Worm (Caenorhabditis elegans) whole organism, L2 larva: ENCODE measurements around the gene flp-6.

ENCODE experiments used
- C34F6.9 ChIP-seq: fragments of 150-350 bp; optimal IDR thresholded peaks from 2 replicates; lab custom pipeline; 2014; ENCODE audit warnings: missing biosample characterization, missing genetic modification characterization
- F13H6.1 ChIP-seq: sonication (generic microtip); optimal IDR thresholded peaks from 2 replicates; lab custom pipeline; 2016; ENCODE audit warnings: missing genetic modification characterization, missing compliant biosample characterization
- R02D3.7 ChIP-seq: fragments of 150-350 bp; optimal IDR thresholded peaks from 2 replicates; lab custom pipeline; 2014; ENCODE audit warnings: missing biosample characterization, missing genetic modification characterization
- ZK546.5 ChIP-seq: sonication (generic microtip); optimal IDR thresholded peaks from 2 replicates; lab custom pipeline; 2017; ENCODE audit warnings: missing biosample characterization, missing genetic modification characterization
- alr-1 ChIP-seq: fragments of 150-350 bp; optimal IDR thresholded peaks from 2 replicates; lab custom pipeline; 2014; ENCODE audit warnings: missing biosample characterization, missing genetic modification characterization
- aly-2 ChIP-seq: fragments of 150-350 bp; optimal IDR thresholded peaks from 2 replicates; lab custom pipeline; 2014; ENCODE audit warnings: missing biosample characterization, missing genetic modification characterization
- ama-1 ChIP-seq: fragments of 150-350 bp; optimal IDR thresholded peaks from 2 replicates; lab custom pipeline; 2018; ENCODE audit warnings: inconsistent platforms
- blmp-1 ChIP-seq: sonication (generic microtip); optimal IDR thresholded peaks from 2 replicates; lab custom pipeline; 2017; ENCODE audit warnings: missing genetic modification characterization, mild to moderate bottlenecking, missing compliant biosample characterization, antibody characterized with exemption, moderate library complexity; ENCODE audit not compliant: insufficient read depth
- ceh-16 ChIP-seq: fragments of 150-350 bp; optimal IDR thresholded peaks from 2 replicates; lab custom pipeline; 2014; ENCODE audit warnings: missing biosample characterization, missing genetic modification characterization
- crh-2 ChIP-seq: sonication (generic microtip); optimal IDR thresholded peaks from 2 replicates; lab custom pipeline; 2017; ENCODE audit warnings: missing biosample characterization, missing genetic modification characterization
- dmd-4 ChIP-seq: sonication (generic microtip); optimal IDR thresholded peaks from 2 replicates; lab custom pipeline; 2017; ENCODE audit warnings: missing biosample characterization, missing genetic modification characterization
- egl-27 ChIP-seq: sonication (generic microtip); optimal IDR thresholded peaks from 3 replicates; lab custom pipeline; 2017; ENCODE audit warnings: missing biosample characterization, missing genetic modification reagents, missing genetic modification characterization
- elt-3 ChIP-seq: sonication (generic microtip); optimal IDR thresholded peaks from 2 replicates; lab custom pipeline; 2017; ENCODE audit warnings: missing biosample characterization, missing genetic modification characterization
- fos-1 ChIP-seq: fragments of 150-350 bp; optimal IDR thresholded peaks from 2 replicates; lab custom pipeline; 2014; ENCODE audit warnings: missing biosample characterization, missing genetic modification characterization
- gmeb-1 ChIP-seq: fragments of 150-350 bp; optimal IDR thresholded peaks from 2 replicates; lab custom pipeline; 2014; ENCODE audit warnings: missing biosample characterization, missing genetic modification characterization
- lin-13 ChIP-seq: fragments of 150-350 bp; optimal IDR thresholded peaks from 2 replicates; lab custom pipeline; 2014; ENCODE audit warnings: missing biosample characterization, missing genetic modification reagents, missing genetic modification characterization
- lin-39 ChIP-seq: fragments of 150-350 bp; optimal IDR thresholded peaks from 2 replicates; lab custom pipeline; 2014; ENCODE audit warnings: missing biosample characterization, missing genetic modification reagents, missing genetic modification characterization
- lsy-2 ChIP-seq, 2 experiments: fragments of 150-350 bp in 1 of 2; sonication (generic microtip) in 1 of 2; optimal IDR thresholded peaks; 2 replicates each; lab custom pipeline; 2014 to 2017; ENCODE audit warnings: missing biosample characterization in 2 of 2, missing genetic modification characterization in 2 of 2
- mab-5 ChIP-seq: fragments of 150-350 bp; optimal IDR thresholded peaks from 2 replicates; lab custom pipeline; 2014; ENCODE audit warnings: missing biosample characterization, missing genetic modification characterization
- mbf-1 ChIP-seq: sonication (generic microtip); optimal IDR thresholded peaks from 2 replicates; lab custom pipeline; 2017; ENCODE audit warnings: missing biosample characterization, missing genetic modification characterization
- mdl-1 ChIP-seq, 2 experiments: fragments of 150-350 bp in 1 of 2; sonication (generic microtip) in 1 of 2; optimal IDR thresholded peaks; 2 replicates each; lab custom pipeline; 2017; ENCODE audit warnings: missing biosample characterization in 2 of 2, missing genetic modification characterization in 2 of 2
- nhr-11 ChIP-seq: fragments of 150-350 bp; optimal IDR thresholded peaks from 2 replicates; lab custom pipeline; 2014; ENCODE audit warnings: missing biosample characterization, missing genetic modification characterization
- nhr-12 ChIP-seq: fragments of 150-350 bp; optimal IDR thresholded peaks from 2 replicates; lab custom pipeline; 2014; ENCODE audit warnings: missing biosample characterization, missing genetic modification characterization
- nhr-129 ChIP-seq: fragments of 150-350 bp; optimal IDR thresholded peaks from 2 replicates; lab custom pipeline; 2014; ENCODE audit warnings: missing biosample characterization, missing genetic modification characterization
- nhr-21 ChIP-seq: fragments of 150-350 bp; optimal IDR thresholded peaks from 2 replicates; lab custom pipeline; 2014; ENCODE audit warnings: missing biosample characterization, missing genetic modification characterization
- nhr-23 ChIP-seq: fragments of 150-350 bp; optimal IDR thresholded peaks from 2 replicates; lab custom pipeline; 2014; ENCODE audit warnings: missing biosample characterization, missing genetic modification reagents, missing genetic modification characterization
- nhr-25 ChIP-seq: fragments of 150-350 bp; sonication (generic microtip); optimal IDR thresholded peaks from 3 replicates; lab custom pipeline; 2014; ENCODE audit warnings: missing biosample characterization, missing genetic modification characterization
- nhr-6 ChIP-seq: fragments of 150-350 bp; optimal IDR thresholded peaks from 2 replicates; lab custom pipeline; 2014; ENCODE audit warnings: missing biosample characterization, missing genetic modification characterization
- nhr-77 ChIP-seq: fragments of 150-350 bp; optimal IDR thresholded peaks from 2 replicates; lab custom pipeline; 2014; ENCODE audit warnings: missing biosample characterization, missing genetic modification characterization
- peb-1 ChIP-seq: fragments of 150-350 bp; optimal IDR thresholded peaks from 2 replicates; lab custom pipeline; 2014; ENCODE audit warnings: missing biosample characterization, missing genetic modification characterization
- sem-4 ChIP-seq: fragments of 150-350 bp; optimal IDR thresholded peaks from 2 replicates; lab custom pipeline; 2014; ENCODE audit warnings: missing biosample characterization, missing genetic modification reagents, missing genetic modification characterization
- sma-3 ChIP-seq: sonication (generic microtip); optimal IDR thresholded peaks from 2 replicates; lab custom pipeline; 2016; ENCODE audit warnings: missing genetic modification reagents, missing genetic modification characterization, missing compliant biosample characterization
- sma-9 ChIP-seq, 2 experiments: fragments of 150-350 bp in 1 of 2; sonication (generic microtip) in 1 of 2; optimal IDR thresholded peaks; 2 replicates each; lab custom pipeline; 2014 to 2016; ENCODE audit warnings: missing genetic modification characterization in 2 of 2, mild to moderate bottlenecking in 1 of 2, missing biosample characterization in 1 of 2, missing compliant biosample characterization in 1 of 2, missing genetic modification reagents in 1 of 2, moderate library complexity in 1 of 2
- snpc-4 ChIP-seq: fragments of 150-350 bp; optimal IDR thresholded peaks from 2 replicates; lab custom pipeline; 2014; ENCODE audit warnings: missing biosample characterization, missing genetic modification characterization
- unc-39 ChIP-seq: fragments of 150-350 bp; optimal IDR thresholded peaks from 2 replicates; lab custom pipeline; 2014; ENCODE audit warnings: missing biosample characterization, missing genetic modification characterization
- unc-55 ChIP-seq: fragments of 150-350 bp; sonication (generic microtip); optimal IDR thresholded peaks from 3 replicates; lab custom pipeline; 2014; ENCODE audit warnings: missing biosample characterization, missing genetic modification reagents, missing genetic modification characterization
- unc-62 ChIP-seq: fragments of 150-350 bp; optimal IDR thresholded peaks from 2 replicates; lab custom pipeline; 2014; ENCODE audit warnings: missing biosample characterization, missing genetic modification reagents, missing genetic modification characterization
- ztf-4 ChIP-seq: fragments of 150-350 bp; optimal IDR thresholded peaks from 2 replicates; lab custom pipeline; 2014; ENCODE audit warnings: missing biosample characterization, missing genetic modification characterization

The flp-6 gene

DNA sequence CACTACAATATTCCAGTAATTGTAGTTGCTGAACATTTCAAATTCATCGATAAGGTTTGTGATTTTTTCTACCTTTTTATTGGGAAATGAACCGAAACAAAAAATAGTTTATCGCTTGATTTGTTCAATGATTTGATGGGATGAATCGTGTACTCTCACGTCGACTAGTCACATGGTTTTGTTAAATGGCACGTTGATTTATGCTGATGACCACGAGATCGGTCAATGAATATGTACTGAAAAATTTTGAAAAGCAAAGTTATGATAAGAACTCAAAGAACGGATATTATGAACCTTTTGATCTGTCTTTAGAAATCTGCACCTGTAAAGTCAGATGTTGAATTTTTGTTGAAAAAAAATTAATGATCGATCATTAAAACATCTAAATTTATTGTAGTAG is 44.5 kb downstream of the flp-6 start:
- TF ChIP-seq sem-4 (tag; lab: Kevin White, UChicago) (no peak), sma-3 (GFP tag; lab: Kevin White, UChicago) (peak; percentile 69), sma-9 (GFP tag; optimal IDR thresholded peaks at IDR 0.05; lab: Kevin White, UChicago) (peak; percentile 96), sma-9 (tag; optimal IDR thresholded peaks at IDR 0.05; lab: Kevin White, UChicago) (no peak), ZK546.5 (tag; lab: Kevin White, UChicago) (no peak), unc-55 (GFP tag; lab: Kevin White, UChicago) (no peak), mbf-1 (tag; lab: Kevin White, UChicago) (no peak), ztf-4 (tag; lab: Kevin White, UChicago) (no peak), lsy-2 (tag; optimal IDR thresholded peaks at IDR 0.05; lab: Kevin White, UChicago) (peak in 1 of 2 experiments; percentile 31), nhr-6 (tag; lab: Kevin White, UChicago) (peak; percentile 62), C34F6.9 (tag; lab: Kevin White, UChicago) (no peak), peb-1 (no peak), nhr-21 (tag; lab: Kevin White, UChicago) (peak; percentile 97), snpc-4 (tag; lab: Kevin White, UChicago) (no peak), nhr-25 (tag; lab: Kevin White, UChicago) (peak; percentile 71), ceh-16 (tag; lab: Kevin White, UChicago) (no peak), fos-1 (tag; lab: Kevin White, UChicago) (no peak), nhr-11 (tag; lab: Kevin White, UChicago) (no peak), gmeb-1 (peak; percentile 55), alr-1 (tag; lab: Kevin White, UChicago) (no peak), nhr-129 (tag; lab: Kevin White, UChicago) (peak; percentile 63), crh-2 (tag; lab: Kevin White, UChicago) (peak; percentile 78), lin-39 (tag; lab: Kevin White, UChicago) (no peak), blmp-1 (peak; percentile 74), unc-39 (tag; lab: Kevin White, UChicago) (no peak), nhr-77 (no peak), mdl-1 (tag; optimal IDR thresholded peaks at IDR 0.05; lab: Kevin White, UChicago) (peak in 1 of 2 experiments; percentile 40), F13H6.1 (tag; lab: Kevin White, UChicago) (no peak), aly-2 (tag; lab: Kevin White, UChicago) (no peak), lin-13 (GFP tag; lab: Kevin White, UChicago) (no peak), ama-1 (lab: Kevin White, UChicago) (no peak), egl-27 (no peak), dmd-4 (tag; lab: Kevin White, UChicago) (no peak)

DNA sequence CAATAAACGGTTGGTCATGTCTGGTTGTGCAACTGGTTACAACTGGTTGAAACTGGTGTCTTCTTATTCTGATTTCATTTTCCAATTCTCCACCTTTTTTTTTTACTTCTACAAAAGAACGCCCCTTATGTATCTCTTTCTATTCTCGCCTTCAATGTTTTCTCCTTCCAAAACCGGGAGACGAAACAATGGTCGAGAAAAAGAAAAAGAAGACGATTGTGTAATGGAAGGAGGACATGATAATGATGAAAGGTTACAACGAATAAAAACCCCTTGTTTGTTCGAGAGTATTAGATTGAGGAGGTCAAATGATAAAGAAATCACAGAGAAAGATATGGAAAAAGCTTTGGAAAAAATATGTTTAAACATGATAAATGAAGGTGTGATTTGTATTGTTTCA is 47.1 kb downstream of the flp-6 start, which contains the start of gene C50F4.8:
TSS of gene C50F4.8 (minus strand) at position 28 of the 400 bp plus-strand sequence.
- no peak for TF ChIP-seq R02D3.7 (tag; lab: Kevin White, UChicago)
- TF ChIP-seq sma-9 (GFP tag; optimal IDR thresholded peaks at IDR 0.05; lab: Kevin White, UChicago), result no peak
- TF ChIP-seq sma-9 (tag; optimal IDR thresholded peaks at IDR 0.05; lab: Kevin White, UChicago), result no peak
- TF ChIP-seq ceh-16 (tag; lab: Kevin White, UChicago), result no peak
- TF ChIP-seq nhr-23 (tag; lab: Kevin White, UChicago), result no peak
- no peak for TF ChIP-seq peb-1
- no peak for TF ChIP-seq unc-62 (GFP tag; lab: Kevin White, UChicago)
- no peak for TF ChIP-seq nhr-77
- TF ChIP-seq nhr-6 (tag; lab: Kevin White, UChicago), result no peak

DNA sequence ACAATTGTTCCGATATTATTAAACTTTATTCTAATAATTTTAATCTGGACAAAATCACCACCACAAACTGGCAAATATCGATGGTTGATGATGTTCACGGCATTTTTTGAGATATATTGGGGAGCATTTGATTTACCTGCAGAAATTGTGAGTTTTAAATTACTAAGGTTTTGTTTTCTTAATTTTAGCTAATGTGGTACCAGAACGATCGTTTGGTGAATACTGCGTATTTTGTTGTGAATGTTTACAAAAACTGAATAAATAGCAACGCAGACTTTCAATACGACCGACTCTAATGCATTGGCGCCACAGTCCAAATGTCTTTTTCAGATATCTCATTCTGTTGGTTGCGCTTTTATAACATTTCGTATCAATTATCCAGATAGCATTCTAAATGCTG is 49.9 kb downstream of the flp-6 start:
- TF ChIP-seq lin-39 (tag; lab: Kevin White, UChicago) (no peak), C34F6.9 (tag; lab: Kevin White, UChicago) (no peak), mbf-1 (tag; lab: Kevin White, UChicago) (no peak), F13H6.1 (tag; lab: Kevin White, UChicago) (no peak), nhr-129 (tag; lab: Kevin White, UChicago) (no peak), nhr-23 (tag; lab: Kevin White, UChicago) (no peak), sma-9 (GFP tag; optimal IDR thresholded peaks at IDR 0.05; lab: Kevin White, UChicago) (no peak), sma-9 (tag; optimal IDR thresholded peaks at IDR 0.05; lab: Kevin White, UChicago) (no peak), peb-1 (no peak), sem-4 (tag; lab: Kevin White, UChicago) (no peak), fos-1 (tag; lab: Kevin White, UChicago) (no peak), nhr-12 (tag; lab: Kevin White, UChicago) (no peak), mab-5 (tag; lab: Kevin White, UChicago) (no peak), elt-3 (tag; lab: Kevin White, UChicago) (no peak)
